Worm (Caenorhabditis elegans): ENCODE measurements around the gene srw-4.

Gene srw-4

DNA sequence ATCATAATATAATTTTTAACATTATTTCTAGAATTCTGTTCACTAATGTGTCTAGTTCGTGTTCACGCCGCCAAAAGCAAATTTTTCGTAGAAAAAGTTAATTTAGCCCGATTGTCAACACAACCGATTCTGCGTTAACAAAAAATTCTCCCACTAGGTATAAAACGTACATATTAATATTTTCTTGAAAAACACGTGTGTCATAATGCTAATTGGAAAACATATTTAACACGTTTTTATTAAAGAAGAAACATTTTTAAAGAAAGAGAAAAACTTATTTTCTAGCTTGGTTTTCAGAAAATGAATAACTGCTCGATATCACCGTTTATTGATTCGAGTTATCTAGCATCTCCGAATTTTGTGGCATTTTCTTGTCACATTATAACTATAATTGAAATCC, 18.5 kb downstream of the srw-4 start, which contains the start of gene srh-243:
Gene srh-243 (plus strand): TSS at position 301 of the 400 bp plus-strand sequence.
- TF ChIP-seq mep-1 (tag; optimal IDR thresholded peaks at IDR 0.05) (no peak), mdl-1 (tag; optimal IDR thresholded peaks at IDR 0.05) (no peak), zfp-3 (GFP tag; conservative IDR thresholded peaks at IDR 0.05) (no peak), lim-7 (GFP tag; IDR thresholded peaks at IDR 0.05) (no peak), dmd-9 (GFP tag; IDR thresholded peaks at IDR 0.05) (no peak), nhr-11 (tag; optimal IDR thresholded peaks at IDR 0.05) (no peak), zag-1 (tag; optimal IDR thresholded peaks at IDR 0.05) (no peak), ceh-62 (tag; optimal IDR thresholded peaks at IDR 0.05) (no peak), hlh-11 (tag; optimal IDR thresholded peaks at IDR 0.05) (no peak), hmg-1.1 (GFP tag; IDR thresholded peaks at IDR 0.05) (no peak), snpc-1.2 (GFP tag; IDR thresholded peaks at IDR 0.05) (no peak), lsy-2 (tag; optimal IDR thresholded peaks at IDR 0.05) (no peak), nhr-237 (tag; optimal IDR thresholded peaks at IDR 0.05) (no peak), ceh-20 (GFP tag; IDR thresholded peaks at IDR 0.05) (no peak), fkh-10 (GFP tag; optimal IDR thresholded peaks at IDR 0.05) (no peak), snpc-4 (tag; optimal IDR thresholded peaks at IDR 0.05) (no peak), tra-1 (GFP tag; IDR thresholded peaks at IDR 0.05) (no peak), daf-12 (tag; optimal IDR thresholded peaks at IDR 0.05) (no peak), ZK546.5 (tag; optimal IDR thresholded peaks at IDR 0.05) (no peak)

DNA sequence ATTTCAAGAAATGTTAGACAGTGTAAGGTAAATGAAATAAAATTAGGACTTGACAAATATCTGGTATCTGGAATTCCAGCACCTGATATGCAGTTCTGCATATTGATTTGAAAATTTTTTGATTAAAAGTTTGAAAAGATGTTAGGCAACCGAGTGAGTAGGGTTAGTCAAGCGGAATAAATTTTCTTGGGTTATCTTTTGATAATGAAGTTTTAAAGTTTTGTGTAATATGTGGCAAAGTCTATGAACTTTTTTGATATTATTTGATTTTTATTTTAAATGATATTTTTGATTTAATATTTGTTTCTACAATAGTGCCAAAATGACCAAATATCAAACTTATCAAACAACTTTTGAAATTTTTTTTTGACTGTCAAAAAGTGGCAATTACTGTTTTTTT, 19.1 kb downstream of the srw-4 start, which contains the start of gene srh-241:
Gene srh-241 (minus strand): TSS at position 101 of the 400 bp plus-strand sequence.
- TF ChIP-seq nhr-41 (GFP tag; IDR thresholded peaks at IDR 0.05), result no peak

DNA sequence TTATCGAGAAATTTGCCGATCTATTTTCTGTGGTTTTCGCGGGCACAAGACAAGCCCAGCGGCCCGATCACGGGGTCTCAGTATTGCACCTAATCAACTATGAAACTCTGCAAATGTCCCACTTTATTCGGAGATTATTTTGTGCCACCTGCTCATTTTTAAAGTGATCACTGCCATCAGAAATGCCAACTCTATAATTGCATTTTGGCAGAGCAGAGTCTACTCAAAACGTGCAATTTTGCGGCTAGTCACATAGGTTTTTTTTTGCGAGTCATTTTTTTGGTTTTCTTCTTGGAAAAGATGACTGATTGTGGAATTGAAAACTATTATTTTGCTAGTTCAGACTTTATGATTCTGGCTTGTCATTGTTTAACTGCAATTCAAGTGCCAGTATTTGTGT, 23.7 kb downstream of the srw-4 start, which contains the start of gene srh-240:
Gene srh-240 (plus strand): TSS at position 301 of the 400 bp plus-strand sequence.
- TF ChIP-seq mxl-2 (GFP tag; conservative IDR thresholded peaks at IDR 0.05) (no peak), lin-29 (GFP tag; IDR thresholded peaks at IDR 0.05) (no peak), nhr-28 (tag; optimal IDR thresholded peaks at IDR 0.05) (no peak), Y48G9A.11 (GFP tag; IDR thresholded peaks at IDR 0.05) (no peak), snpc-1.2 (GFP tag; IDR thresholded peaks at IDR 0.05) (no peak), madf-5 (GFP tag; IDR thresholded peaks at IDR 0.05) (no peak), ceh-62 (tag; optimal IDR thresholded peaks at IDR 0.05) (no peak), aly-2 (tag; optimal IDR thresholded peaks at IDR 0.05) (no peak), Y75B8A.6 (GFP tag; IDR thresholded peaks at IDR 0.05) (no peak)

DNA sequence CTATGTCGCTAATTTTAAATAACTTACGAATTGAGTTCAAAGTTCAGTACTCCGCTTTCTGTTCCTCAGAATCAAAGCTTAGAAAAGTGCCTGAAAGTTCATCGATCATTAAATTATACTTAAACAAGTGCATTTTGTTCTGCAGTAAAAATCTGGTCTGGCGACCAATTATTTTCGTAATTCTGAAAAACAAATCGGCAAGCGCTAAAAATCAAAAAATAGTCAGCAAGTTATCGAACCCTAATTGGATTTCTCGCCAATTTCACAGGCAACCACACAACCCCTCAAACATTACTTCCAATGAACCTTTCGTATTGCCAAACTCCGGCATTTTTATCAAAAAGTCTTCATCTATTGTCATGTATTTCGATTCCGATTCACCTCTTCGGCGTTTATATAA, 25.5 kb downstream of the srw-4 start, which contains the start of gene srh-272:
Gene srh-272 (plus strand): TSS at position 301 of the 400 bp plus-strand sequence.
- TF ChIP-seq egl-27 (tag; optimal IDR thresholded peaks at IDR 0.05), result no peak
- no peak for TF ChIP-seq arid-1 (GFP tag; conservative IDR thresholded peaks at IDR 0.05)
- no peak for TF ChIP-seq mes-2 (tag; optimal IDR thresholded peaks at IDR 0.05; ENCODE audit: poor library complexity, severe bottlenecking)
- TF ChIP-seq dmd-8 (GFP tag; IDR thresholded peaks at IDR 0.05), result no peak
- TF ChIP-seq hif-1 (tag; optimal IDR thresholded peaks at IDR 0.05), result no peak
- no peak for TF ChIP-seq daf-16 (GFP tag; optimal IDR thresholded peaks at IDR 0.05)
- TF ChIP-seq daf-16 (tag; optimal IDR thresholded peaks at IDR 0.05), result no peak
- TF ChIP-seq dmd-9 (GFP tag; IDR thresholded peaks at IDR 0.05), result no peak
- TF ChIP-seq mxl-3 (GFP tag; optimal IDR thresholded peaks at IDR 0.05), result no peak
- no peak for TF ChIP-seq unc-39 (tag; optimal IDR thresholded peaks at IDR 0.05)
- TF ChIP-seq T20F7.1 (GFP tag; optimal IDR thresholded peaks at IDR 0.05), result no peak
- no peak for TF ChIP-seq T26A8.4 (GFP tag; IDR thresholded peaks at IDR 0.05)
- TF ChIP-seq spr-3 (GFP tag; optimal IDR thresholded peaks at IDR 0.05), result no peak
- no peak for TF ChIP-seq lsy-2 (tag; optimal IDR thresholded peaks at IDR 0.05)
- no peak for TF ChIP-seq zip-2 (tag; optimal IDR thresholded peaks at IDR 0.05)
- no peak for TF ChIP-seq nhr-25 (tag; optimal IDR thresholded peaks at IDR 0.05; ENCODE audit: borderline replicate concordance, insufficient read depth)
- TF ChIP-seq mdl-1 (tag; optimal IDR thresholded peaks at IDR 0.05), result no peak
- TF ChIP-seq nhr-42 (GFP tag; IDR thresholded peaks at IDR 0.05), result no peak
- TF ChIP-seq attf-4 (tag; optimal IDR thresholded peaks at IDR 0.05), result no peak
- no peak for TF ChIP-seq egl-43 (GFP tag; IDR thresholded peaks at IDR 0.05)
- no peak for TF ChIP-seq skn-1 (tag; optimal IDR thresholded peaks at IDR 0.05)

All from whole organism, L4 larva.